Worm (Caenorhabditis elegans) whole organism, early embryonic: ENCODE measurements around the gene M106.8.

ENCODE experiments used
- B0310.2 ChIP-seq: sonication (generic microtip); optimal IDR thresholded peaks from 2 replicates; lab custom pipeline; 2016; ENCODE audit warnings: mild to moderate bottlenecking, missing genetic modification characterization, missing compliant biosample characterization
- F13C5.2 ChIP-seq: sonication (generic microtip); optimal IDR thresholded peaks from 2 replicates; lab custom pipeline; 2017; ENCODE audit warnings: mild to moderate bottlenecking, missing genetic modification characterization, inconsistent platforms, missing compliant biosample characterization
- aly-1 ChIP-seq: sonication (generic microtip); optimal IDR thresholded peaks from 2 replicates; lab custom pipeline; 2016; ENCODE audit warnings: missing genetic modification characterization, missing compliant biosample characterization
- ama-1 ChIP-seq: fragments of 150-350 bp; optimal IDR thresholded peaks from 2 replicates; lab custom pipeline; 2014
- ceh-13 ChIP-seq: fragments of 200-800 bp; sonication (Bioruptor generic); optimal IDR thresholded peaks from 2 replicates; lab custom pipeline; 2018; ENCODE audit warnings: mild to moderate bottlenecking, missing genetic modification characterization, missing compliant biosample characterization
- ceh-36 ChIP-seq: sonication (generic microtip); optimal IDR thresholded peaks from 2 replicates; lab custom pipeline; 2016; ENCODE audit warnings: missing genetic modification characterization, inconsistent platforms, missing compliant biosample characterization
- ets-7 ChIP-seq: sonication (generic microtip); optimal IDR thresholded peaks from 2 replicates; lab custom pipeline; 2016; ENCODE audit warnings: missing genotype, missing genetic modification characterization, missing compliant biosample characterization
- flt-1 ChIP-seq: fragments of 200-800 bp; sonication (Bioruptor generic); IDR thresholded peaks from 2 replicates; pipeline ENCODE4 v1.3.6; 2022; ENCODE audit warnings: missing genetic modification characterization, missing compliant biosample characterization
- hmbx-1 ChIP-seq: sonication (generic microtip); optimal IDR thresholded peaks from 2 replicates; lab custom pipeline; 2016; ENCODE audit warnings: mild to moderate bottlenecking, missing genetic modification characterization, missing compliant biosample characterization
- hmg-4 ChIP-seq: fragments of 200-800 bp; sonication (Bioruptor generic); optimal IDR thresholded peaks from 2 replicates; lab custom pipeline; 2018; ENCODE audit warnings: mild to moderate bottlenecking, missing genetic modification characterization, missing compliant biosample characterization
- hnd-1 ChIP-seq: sonication (generic microtip); optimal IDR thresholded peaks from 2 replicates; lab custom pipeline; 2016; ENCODE audit warnings: missing genetic modification characterization, missing compliant biosample characterization
- pes-1 ChIP-seq: fragments of 200-800 bp; sonication (Bioruptor generic); IDR thresholded peaks from 2 replicates; pipeline ENCODE4 v1.3.6; 2022; ENCODE audit warnings: missing genetic modification reagents, missing genetic modification characterization, missing compliant biosample characterization
- scrt-1 ChIP-seq: fragments of 200-800 bp; sonication (Bioruptor generic); IDR thresholded peaks from 2 replicates; pipeline ENCODE4 v1.3.6; 2022; ENCODE audit warnings: missing genetic modification characterization, missing compliant biosample characterization
- sea-1 ChIP-seq: fragments of 200-800 bp; sonication (Bioruptor generic); conservative IDR thresholded peaks from 2 replicates; pipeline ENCODE4 v1.3.6; 2022; ENCODE audit warnings: missing genetic modification characterization, missing compliant biosample characterization
- tbx-11 ChIP-seq: fragments of 200-800 bp; sonication (Bioruptor generic); IDR thresholded peaks from 2 replicates; pipeline ENCODE4 v1.3.6; 2022; ENCODE audit warnings: missing genetic modification characterization, missing compliant biosample characterization
- tbx-37 ChIP-seq: fragments of 200-800 bp; sonication (Bioruptor generic); conservative IDR thresholded peaks from 2 replicates; pipeline ENCODE4 v1.3.6; 2022; ENCODE audit warnings: missing genetic modification reagents, missing genetic modification characterization, missing compliant biosample characterization
- tra-4 ChIP-seq: sonication (generic microtip); optimal IDR thresholded peaks from 2 replicates; lab custom pipeline; 2017; ENCODE audit warnings: missing genetic modification characterization, missing compliant biosample characterization

The M106.8 gene

DNA sequence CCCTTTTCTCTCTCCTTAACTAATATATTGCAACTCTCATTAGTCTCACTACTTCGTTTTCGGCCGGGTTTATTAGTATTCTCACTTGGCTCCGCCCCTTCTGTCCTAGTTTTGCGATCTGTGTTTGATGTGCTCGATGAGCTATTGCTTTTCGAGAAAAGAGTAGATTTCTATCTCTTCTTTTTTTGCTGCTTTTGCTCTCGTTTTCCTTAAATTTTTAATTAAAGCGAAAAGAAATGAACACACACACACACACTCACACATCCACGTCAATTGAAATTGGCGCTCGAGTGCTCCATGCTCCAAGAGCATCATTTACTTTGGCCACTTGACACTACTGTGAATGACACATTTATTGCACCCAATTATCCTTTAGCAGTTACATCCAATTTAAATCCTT is 39.0 kb downstream of the M106.8 start:
- TF ChIP-seq ceh-36 (tag; lab: Kevin White, UChicago) (no peak), ets-7 (no peak), flt-1 (no peak), ama-1 (lab: Kevin White, UChicago) (no peak), hmg-4 (GFP tag; lab: Kevin White, UChicago) (no peak), B0310.2 (tag; lab: Kevin White, UChicago) (no peak), pes-1 (no peak), sea-1 (GFP tag; lab: Robert Waterston, UW) (no peak), tbx-11 (GFP tag; lab: Robert Waterston, UW) (no peak), ceh-13 (GFP tag; lab: Kevin White, UChicago) (no peak), tbx-37 (no peak), tra-4 (tag; lab: Kevin White, UChicago) (no peak), scrt-1 (no peak), aly-1 (tag; lab: Kevin White, UChicago) (no peak), F13C5.2 (tag; lab: Kevin White, UChicago) (no peak)

- TF ChIP-seq scrt-1 (no peak), ets-7 (no peak), B0310.2 (tag; lab: Kevin White, UChicago) (no peak), hmg-4 (GFP tag; lab: Kevin White, UChicago) (no peak), ceh-13 (GFP tag; lab: Kevin White, UChicago) (no peak), tra-4 (tag; lab: Kevin White, UChicago) (no peak), hnd-1 (tag; lab: Kevin White, UChicago) (no peak), ceh-36 (tag; lab: Kevin White, UChicago) (no peak), sea-1 (GFP tag; lab: Robert Waterston, UW) (no peak), ama-1 (lab: Kevin White, UChicago) (no peak), tbx-37 (no peak), aly-1 (tag; lab: Kevin White, UChicago) (no peak)
Observed at ce11 chrII:10800209-10800608, 43.2 kb downstream of the M106.8 start.

DNA sequence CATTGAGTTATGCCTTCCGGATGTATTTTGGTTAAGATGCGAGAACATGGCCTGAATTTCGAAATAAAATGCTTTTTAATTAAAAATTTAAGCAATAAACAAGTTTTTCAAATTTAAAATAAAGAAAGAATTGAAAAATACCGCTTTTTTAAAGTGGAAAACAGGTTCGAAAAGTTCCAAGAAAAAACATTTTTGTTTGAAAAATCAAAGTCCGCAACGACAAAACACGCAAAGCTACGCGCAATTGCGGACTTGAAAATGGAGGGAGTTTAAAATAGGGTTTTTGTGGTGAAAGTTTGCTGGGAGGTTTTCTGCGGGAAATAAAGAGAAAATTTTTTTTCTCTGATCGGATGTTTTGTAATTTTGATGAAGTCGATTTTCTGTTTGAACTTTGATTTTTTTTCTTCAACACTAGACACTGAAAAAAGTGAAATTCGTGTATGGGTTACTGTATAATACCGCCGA is 45.0 kb downstream of the M106.8 start, which contains the start of gene npp-19:
Gene npp-19, minus strand, starts transcription at position 51 of the 465 bp plus-strand sequence.
- TF ChIP-seq ets-7 (no peak), ama-1 (lab: Kevin White, UChicago) (no peak), tbx-37 (no peak), tbx-11 (GFP tag; lab: Robert Waterston, UW) (0 out of 2 replicates have a peak, but pooled peaks have one; percentile 41), F13C5.2 (tag; lab: Kevin White, UChicago) (peak; percentile 53), sea-1 (GFP tag; lab: Robert Waterston, UW) (no peak), hmbx-1 (tag; lab: Kevin White, UChicago) (no peak)

- TF ChIP-seq sea-1 (GFP tag; lab: Robert Waterston, UW), result no peak
- TF ChIP-seq hmg-4 (GFP tag; lab: Kevin White, UChicago), result no peak
- TF ChIP-seq aly-1 (tag; lab: Kevin White, UChicago), result no peak
- no peak for TF ChIP-seq B0310.2 (tag; lab: Kevin White, UChicago)
- no peak for TF ChIP-seq flt-1
- no peak for TF ChIP-seq pes-1
- TF ChIP-seq tbx-11 (GFP tag; lab: Robert Waterston, UW), result no peak
- no peak for TF ChIP-seq hnd-1 (tag; lab: Kevin White, UChicago)
- TF ChIP-seq tra-4 (tag; lab: Kevin White, UChicago), result no peak
- TF ChIP-seq ceh-36 (tag; lab: Kevin White, UChicago), result no peak
- no peak for TF ChIP-seq tbx-37
- no peak for TF ChIP-seq scrt-1
- TF ChIP-seq ceh-13 (GFP tag; lab: Kevin White, UChicago), result no peak
- TF ChIP-seq hmbx-1 (tag; lab: Kevin White, UChicago), result no peak
- TF ChIP-seq ama-1 (lab: Kevin White, UChicago), result no peak
- TF ChIP-seq F13C5.2 (tag; lab: Kevin White, UChicago), result no peak
- no peak for TF ChIP-seq ets-7
Observed at ce11 chrII:10796194-10796593, 47.2 kb downstream of the M106.8 start, which contains the start of gene set-14. Gene set-14 (minus strand): TSS chrII:10796294.

DNA sequence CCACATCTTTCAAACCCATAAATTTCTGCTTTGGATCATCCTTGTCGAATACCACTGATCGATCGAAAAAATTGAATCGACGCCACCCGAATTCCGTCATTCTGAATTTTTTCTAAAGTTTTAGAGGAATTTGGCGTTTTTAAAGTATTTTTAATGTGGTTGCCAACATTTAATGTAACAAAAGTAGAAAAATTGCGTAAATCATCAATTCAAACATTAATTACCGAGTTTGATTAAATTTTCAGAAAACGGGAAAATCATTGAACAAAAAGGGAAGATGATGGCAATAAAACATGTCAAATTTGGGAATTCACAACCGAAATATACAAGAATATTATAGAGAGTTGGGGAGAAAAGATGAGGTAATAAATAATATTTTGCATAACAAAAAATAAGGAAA is 50.0 kb downstream of the M106.8 start, which contains the start of gene vps-11:
Gene vps-11, minus strand, starts transcription at position 101 of the 400 bp plus-strand sequence.
- TF ChIP-seq tra-4 (tag; lab: Kevin White, UChicago) (no peak), ceh-36 (tag; lab: Kevin White, UChicago) (no peak), B0310.2 (tag; lab: Kevin White, UChicago) (no peak), ets-7 (no peak), F13C5.2 (tag; lab: Kevin White, UChicago) (no peak), tbx-37 (no peak), aly-1 (tag; lab: Kevin White, UChicago) (no peak), hnd-1 (tag; lab: Kevin White, UChicago) (no peak)

DNA sequence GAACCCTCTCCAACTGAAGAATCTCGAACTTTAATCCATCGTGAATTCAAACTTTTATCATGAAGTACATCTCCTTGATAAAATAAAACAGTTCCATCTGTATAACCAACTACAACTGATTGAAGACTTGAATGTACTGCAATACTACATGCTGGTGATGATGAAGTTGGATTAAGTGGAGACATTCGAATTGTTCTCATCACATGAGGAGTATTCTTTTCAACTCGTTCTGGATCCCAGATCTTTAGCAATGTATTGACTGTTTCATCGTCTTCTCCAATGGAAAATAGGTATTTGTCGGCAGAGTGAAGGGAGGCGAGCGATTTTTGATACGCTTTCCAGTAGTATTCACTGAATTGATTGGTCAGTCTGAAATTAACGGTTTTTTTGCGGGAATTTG is 50.8 kb downstream of the M106.8 start:
- TF ChIP-seq tbx-11 (GFP tag; lab: Robert Waterston, UW), result no peak
- TF ChIP-seq ceh-36 (tag; lab: Kevin White, UChicago), result no peak
- TF ChIP-seq pes-1, result no peak
- no peak for TF ChIP-seq F13C5.2 (tag; lab: Kevin White, UChicago)
- no peak for TF ChIP-seq tbx-37
- no peak for TF ChIP-seq B0310.2 (tag; lab: Kevin White, UChicago)
- TF ChIP-seq aly-1 (tag; lab: Kevin White, UChicago), result no peak
- TF ChIP-seq scrt-1, result no peak
- TF ChIP-seq tra-4 (tag; lab: Kevin White, UChicago), result no peak
- TF ChIP-seq ceh-13 (GFP tag; lab: Kevin White, UChicago), result no peak
- TF ChIP-seq hmbx-1 (tag; lab: Kevin White, UChicago), result no peak
- TF ChIP-seq hnd-1 (tag; lab: Kevin White, UChicago), result no peak
- TF ChIP-seq sea-1 (GFP tag; lab: Robert Waterston, UW), result no peak
- no peak for TF ChIP-seq ets-7
- no peak for TF ChIP-seq ama-1 (lab: Kevin White, UChicago)
- no peak for TF ChIP-seq flt-1
- TF ChIP-seq hmg-4 (GFP tag; lab: Kevin White, UChicago), result no peak
